Fruit fly (Drosophila melanogaster): ENCODE data around the gene CCT6.

The CCT6 gene

DNA sequence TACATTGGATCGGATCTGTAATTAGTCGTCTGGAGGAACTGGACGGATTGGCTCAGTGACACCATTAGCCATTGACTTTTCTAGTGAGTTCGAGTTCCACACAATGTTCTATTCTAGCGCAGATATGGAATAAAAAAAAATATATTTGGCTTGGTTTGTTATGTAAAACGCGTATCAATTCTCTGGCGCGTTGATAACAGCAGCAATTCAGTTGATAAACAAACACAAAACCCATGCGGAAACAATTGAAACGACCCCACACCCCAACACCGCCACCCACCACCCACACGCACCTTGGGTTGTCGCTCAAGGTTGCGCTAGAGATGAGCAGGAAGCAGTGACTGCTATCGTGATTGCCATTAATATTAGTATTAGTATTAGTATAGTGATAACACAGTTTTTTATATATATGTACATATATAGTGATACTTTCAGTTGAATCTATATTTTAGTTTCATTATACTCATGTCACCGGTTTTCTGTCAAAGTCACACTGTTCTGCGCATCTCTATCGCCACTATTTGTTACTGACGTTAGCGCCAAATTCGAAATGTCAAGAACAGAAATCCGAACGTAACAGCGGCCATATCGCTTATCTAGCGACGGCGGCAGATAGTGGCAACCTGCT, 48.8 kb upstream of the CCT6 start (continued):
- peak; percentile 20; the same call in 1 of the 2 replicates for TF ChIP-seq amos (GFP tag; IDR thresholded peaks at IDR 0.05; ENCODE audit: partially characterized antibody)
- TF ChIP-seq jigr1 (GFP tag; IDR thresholded peaks at IDR 0.05): peak; percentile 75; the same call in 2 of the 3 replicates
- TF ChIP-seq Xbp1 (GFP tag; optimal IDR thresholded peaks at IDR 0.05): peak; percentile 93
- no peak for TF ChIP-seq pan (optimal IDR thresholded peaks at IDR 0.05)
- TF ChIP-seq pan (GFP tag; optimal IDR thresholded peaks at IDR 0.05 in 1 of 2, IDR thresholded peaks at IDR 0.05 in 1 of 2): peak in 1 of 2 experiments; percentile 96
- peak; percentile 36 for TF ChIP-seq CG10431 (GFP tag; optimal IDR thresholded peaks at IDR 0.05)
- peak; percentile 94 for TF ChIP-seq ken (GFP tag; IDR thresholded peaks at IDR 0.05)
- peak; percentile 93 for TF ChIP-seq E2f1 (GFP tag; IDR thresholded peaks at IDR 0.05)
- peak; percentile 93 for TF ChIP-seq phol (tag; optimal IDR thresholded peaks at IDR 0.05)
- TF ChIP-seq Taf1 (GFP tag; IDR thresholded peaks at IDR 0.05): peak; percentile 92
- TF ChIP-seq CHES-1-like (GFP tag; optimal IDR thresholded peaks at IDR 0.05): no peak
- peak; percentile 83 for TF ChIP-seq CG16815 (GFP tag; optimal IDR thresholded peaks at IDR 0.05)
- peak; percentile 56 for TF ChIP-seq Nf-YB (GFP tag; optimal IDR thresholded peaks at IDR 0.05)
- TF ChIP-seq tin (GFP tag; optimal IDR thresholded peaks at IDR 0.05): peak; percentile 93
- no peak for TF ChIP-seq h (optimal IDR thresholded peaks at IDR 0.05)
- no peak for TF ChIP-seq CG7963 (GFP tag; IDR thresholded peaks at IDR 0.05; ENCODE audit: partially characterized antibody)
- peak; percentile 65; the same call in 2 of the 3 replicates for TF ChIP-seq CG2199 (GFP tag; IDR thresholded peaks at IDR 0.05)
- TF ChIP-seq Dek (tag; optimal IDR thresholded peaks at IDR 0.05): peak; percentile 93
- TF ChIP-seq scrt (GFP tag; optimal IDR thresholded peaks at IDR 0.05): peak; percentile 91
- TF ChIP-seq CkIIα-i1 (GFP tag; IDR thresholded peaks at IDR 0.05): peak; percentile 30; the same call in 1 of the 2 replicates
- TF ChIP-seq dm (GFP tag; optimal IDR thresholded peaks at IDR 0.05): no peak
- peak; percentile 87 for TF ChIP-seq CG1602 (GFP tag; optimal IDR thresholded peaks at IDR 0.05)
- TF ChIP-seq CG6854 (GFP tag; optimal IDR thresholded peaks at IDR 0.05): peak; percentile 90
- no peak for TF ChIP-seq gfzf (GFP tag; optimal IDR thresholded peaks at IDR 0.05)
- no peak for TF ChIP-seq hb (GFP tag; IDR thresholded peaks at IDR 0.05; ENCODE audit: partially characterized antibody)
- peak; percentile 89 for TF ChIP-seq nmo (GFP tag; optimal IDR thresholded peaks at IDR 0.05)
- no peak for TF ChIP-seq NC2β (GFP tag; optimal IDR thresholded peaks at IDR 0.05)
- peak; percentile 94 for TF ChIP-seq stc (GFP tag; IDR thresholded peaks at IDR 0.05)
- peak; percentile 57 for TF ChIP-seq Bdp1 (GFP tag; optimal IDR thresholded peaks at IDR 0.05)
- TF ChIP-seq Sox100B (GFP tag; optimal IDR thresholded peaks at IDR 0.05): peak; percentile 84
- peak; percentile 45 for TF ChIP-seq HLH54F (GFP tag; optimal IDR thresholded peaks at IDR 0.05)
- peak; percentile 76 for TF ChIP-seq CG18011 (GFP tag; optimal IDR thresholded peaks at IDR 0.05)
- TF ChIP-seq CG4360 (GFP tag; IDR thresholded peaks at IDR 0.05): no peak; the same call in 1 of the 2 replicates
- TF ChIP-seq CG8290 (GFP tag; optimal IDR thresholded peaks at IDR 0.05): peak; percentile 86
- TF ChIP-seq CG8290 (tag; optimal IDR thresholded peaks at IDR 0.05): peak in 1 of 2 experiments; percentile 82
- peak; percentile 70 for TF ChIP-seq aop (GFP tag; IDR thresholded peaks at IDR 0.05)
- TF ChIP-seq BEAF-32 (GFP tag; optimal IDR thresholded peaks at IDR 0.05): peak; percentile 67
- TF ChIP-seq wor (GFP tag; IDR thresholded peaks at IDR 0.05): peak; percentile 82
- peak; percentile 86 for TF ChIP-seq Rx (GFP tag; IDR thresholded peaks at IDR 0.05)
- TF ChIP-seq CG12071 (GFP tag; optimal IDR thresholded peaks at IDR 0.05): peak; percentile 89
- TF ChIP-seq CG6689 (GFP tag; IDR thresholded peaks at IDR 0.05): peak; percentile 95
- TF ChIP-seq CG16813 (GFP tag; IDR thresholded peaks at IDR 0.05; ENCODE audit: partially characterized antibody): no peak
- peak; percentile 90 for TF ChIP-seq CG16779 (GFP tag; IDR thresholded peaks at IDR 0.05)
- no peak for TF ChIP-seq Lpt (GFP tag; optimal IDR thresholded peaks at IDR 0.05)
- peak; percentile 97 for TF ChIP-seq vvl (GFP tag; IDR thresholded peaks at IDR 0.05)
- TF ChIP-seq Ada2b (GFP tag; IDR thresholded peaks at IDR 0.05): peak; percentile 96
- peak; percentile 87 for TF ChIP-seq MBD-R2 (GFP tag; IDR thresholded peaks at IDR 0.05)
- peak; percentile 90 for TF ChIP-seq CG8765 (GFP tag; IDR thresholded peaks at IDR 0.05)
- peak; percentile 87 for TF ChIP-seq CG10654 (GFP tag; optimal IDR thresholded peaks at IDR 0.05)
- peak; percentile 97 for TF ChIP-seq CG31441 (GFP tag; IDR thresholded peaks at IDR 0.05)
- peak; percentile 62 for TF ChIP-seq fd102C (GFP tag; optimal IDR thresholded peaks at IDR 0.05)

All from whole organism, embryonic.